Fruit fly (Drosophila melanogaster) S2 (cell line): ENCODE results near the gene beta-PheRS.

ENCODE experiments used
- CG8478 ChIP-seq: fragments of >200 bp; optimal IDR thresholded peaks from 2 replicates; lab custom pipeline; 2018
- CTCF ChIP-seq, 2 experiments: fragments of >200 bp; optimal IDR thresholded peaks; 2 replicates each; lab custom pipeline; 2018

The beta-PheRS gene

DNA sequence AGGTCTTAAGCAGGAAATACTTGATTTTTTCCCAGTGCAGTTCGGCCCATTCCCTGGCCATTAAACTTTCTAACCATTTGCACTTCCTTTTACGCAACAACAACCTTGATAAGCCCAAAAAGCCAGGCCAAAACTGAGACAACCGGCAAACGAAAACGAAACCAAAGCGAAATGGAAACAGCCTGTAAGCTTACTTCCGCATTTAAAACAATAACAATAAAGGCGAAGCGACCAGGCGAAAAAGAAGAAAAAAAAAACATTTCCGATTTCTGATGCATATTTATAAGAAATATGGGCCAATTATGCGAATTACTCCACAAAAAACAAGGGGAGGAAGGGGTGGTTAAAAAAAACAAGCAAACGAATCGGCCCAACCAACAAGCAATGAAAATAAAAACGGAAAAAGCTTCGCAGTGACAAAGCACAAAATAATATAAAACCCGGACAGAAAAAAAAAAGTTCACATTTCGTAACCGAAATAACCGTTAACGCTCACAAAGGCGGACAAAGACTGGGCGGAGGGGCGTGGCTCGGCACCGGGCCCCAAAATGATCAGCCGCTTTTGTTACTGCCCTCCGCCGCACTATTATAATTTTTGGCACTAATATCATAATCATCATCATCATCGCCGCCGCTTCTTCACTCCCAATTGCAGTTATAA is 47.1 kb downstream of the beta-PheRS start:
- TF ChIP-seq CG8478 (lab: Kevin White, UChicago), result no peak
- no peak for TF ChIP-seq CTCF (optimal IDR thresholded peaks at IDR 0.05; lab: Kevin White, UChicago)

DNA sequence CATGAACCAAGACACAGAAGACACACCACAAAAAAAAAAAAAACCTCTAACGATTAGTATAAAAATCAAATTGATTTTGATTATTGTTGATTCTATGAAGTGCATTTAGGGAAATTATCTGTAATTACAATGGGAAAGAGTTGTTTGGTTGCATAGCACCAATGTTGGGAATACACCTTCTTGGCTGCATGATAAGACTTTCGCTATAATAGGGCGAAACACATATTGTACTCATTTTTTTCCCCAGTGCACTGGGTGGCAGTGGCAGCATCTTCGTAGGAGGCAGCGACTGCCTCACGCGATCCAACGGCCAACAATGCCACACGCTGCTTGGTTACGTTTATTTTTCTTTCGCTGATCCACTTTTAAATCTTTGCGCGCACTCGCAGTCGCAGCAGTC is 48.5 kb downstream of the beta-PheRS start:
- TF ChIP-seq CG8478 (lab: Kevin White, UChicago) (no peak), CTCF (optimal IDR thresholded peaks at IDR 0.05; lab: Kevin White, UChicago) (no peak)

DNA sequence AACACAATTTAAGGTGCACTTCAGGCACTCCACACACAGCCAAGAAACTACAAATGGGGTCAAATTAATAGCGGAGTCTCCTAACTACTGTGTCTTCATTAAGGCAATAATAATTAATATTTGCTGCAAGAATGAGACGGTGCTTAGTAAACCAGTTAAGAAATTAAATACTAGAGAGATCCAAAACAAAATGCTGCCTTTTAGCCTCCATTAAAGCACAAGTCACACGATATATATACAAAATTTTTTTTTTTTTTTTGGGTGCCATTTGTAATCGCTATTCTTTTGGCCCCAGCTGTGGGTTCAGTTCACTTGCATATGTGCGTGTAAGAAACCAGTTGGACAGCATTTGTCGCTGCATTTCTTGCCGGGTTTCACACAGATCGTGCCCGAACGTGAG is 49.1 kb downstream of the beta-PheRS start:
- no peak for TF ChIP-seq CG8478 (lab: Kevin White, UChicago)
- no peak for TF ChIP-seq CTCF (optimal IDR thresholded peaks at IDR 0.05; lab: Kevin White, UChicago)

DNA sequence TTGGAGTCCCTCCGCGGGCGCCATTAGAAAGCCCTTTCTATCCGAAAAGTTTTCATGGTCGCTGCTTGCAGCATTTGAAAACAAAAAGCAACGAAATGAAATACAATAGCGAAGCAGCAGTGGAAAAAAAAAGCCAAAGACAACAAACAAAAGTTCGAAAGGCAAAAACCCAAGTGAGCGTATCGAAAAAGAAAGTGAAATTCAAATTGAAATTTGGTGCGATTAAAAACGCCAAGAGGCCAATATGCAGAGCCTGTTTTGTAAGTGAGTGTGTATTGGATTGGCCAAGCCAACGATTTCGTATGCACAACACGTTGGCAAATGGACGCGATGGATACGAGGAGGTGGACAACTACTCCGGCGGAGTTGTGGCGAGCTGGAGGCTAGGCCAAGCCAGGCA is 49.8 kb downstream of the beta-PheRS start:
- TF ChIP-seq CG8478 (lab: Kevin White, UChicago), result no peak
- no peak for TF ChIP-seq CTCF (optimal IDR thresholded peaks at IDR 0.05; lab: Kevin White, UChicago)
